Worm (Caenorhabditis elegans) whole organism, L4 larva: ENCODE results near the gene F52E10.4.
"Not testable (repeated sequence)": the region's sequence is repeated elsewhere in the genome, so short reads cannot be mapped to it uniquely, and the experiment has no call there.

ENCODE experiments used
- D1046.2 ChIP-seq: fragments of 200-800 bp; sonication (Bioruptor generic); IDR thresholded peaks from 2 replicates; pipeline ENCODE4 v1.3.6; 2022; ENCODE audit warnings: missing genetic modification characterization, missing compliant biosample characterization
- F10B5.3 ChIP-seq: sonication (generic microtip); optimal IDR thresholded peaks from 2 replicates; lab custom pipeline; 2016; ENCODE audit warnings: mild to moderate bottlenecking, missing genetic modification characterization, missing compliant biosample characterization
- F26F4.8 ChIP-seq: fragments of 200-800 bp; sonication (Bioruptor generic); conservative IDR thresholded peaks from 2 replicates; pipeline ENCODE4 v1.3.6; 2022; ENCODE audit warnings: missing genetic modification characterization, missing compliant biosample characterization
- Y48G9A.11 ChIP-seq: fragments of 200-800 bp; sonication (Bioruptor generic); IDR thresholded peaks from 2 replicates; pipeline ENCODE4 v1.3.6; 2022; ENCODE audit warnings: missing genetic modification reagents, missing genetic modification characterization, missing compliant biosample characterization
- aha-1 ChIP-seq: fragments of 150-350 bp; peaks from one replicate; lab custom pipeline; 2014; ENCODE audit warnings: missing biosample characterization, missing genetic modification characterization
- ama-1 ChIP-seq: fragments of 150-350 bp; optimal IDR thresholded peaks from 2 replicates; lab custom pipeline; 2014; ENCODE audit warnings: inconsistent platforms, mixed read lengths
- ceh-44 ChIP-seq: fragments of 200-800 bp; sonication (Bioruptor generic); IDR thresholded peaks from 2 replicates; pipeline ENCODE4 v1.3.6; 2022; ENCODE audit warnings: missing genetic modification reagents, missing genetic modification characterization, missing compliant biosample characterization
- ctbp-1 ChIP-seq: fragments of 200-800 bp; sonication (Bioruptor generic); IDR thresholded peaks from 2 replicates; pipeline ENCODE4 v1.3.6; 2022; ENCODE audit warnings: missing genetic modification reagents, missing genetic modification characterization, missing compliant biosample characterization
- daf-12 ChIP-seq: fragments of 150-350 bp; optimal IDR thresholded peaks from 2 replicates; lab custom pipeline; 2014; ENCODE audit warnings: missing biosample characterization, missing genetic modification reagents, missing genetic modification characterization
- daf-16 ChIP-seq, 3 experiments: sonication (generic microtip); optimal IDR thresholded peaks; 2 replicates each; lab custom pipeline; 2016 to 2017; ENCODE audit warnings: missing genetic modification characterization in 3 of 3, missing genetic modification reagents in 3 of 3, mild to moderate bottlenecking in 2 of 3, missing compliant biosample characterization in 2 of 3, missing biosample characterization in 1 of 3, moderate library complexity in 1 of 3
- daf-8 ChIP-seq: fragments of 200-800 bp; sonication (Bioruptor generic); IDR thresholded peaks from 2 replicates; pipeline ENCODE4 v1.3.6; 2022; ENCODE audit warnings: missing genetic modification characterization, missing compliant biosample characterization
- dmd-6 ChIP-seq: fragments of 200-800 bp; sonication (Bioruptor generic); IDR thresholded peaks from 2 replicates; pipeline ENCODE4 v1.3.6; 2022; ENCODE audit warnings: missing genetic modification reagents, missing genetic modification characterization, missing compliant biosample characterization
- dmd-8 ChIP-seq: fragments of 200-800 bp; sonication (Bioruptor generic); IDR thresholded peaks from 2 replicates; pipeline ENCODE4 v1.3.6; 2022; ENCODE audit warnings: missing genetic modification characterization, missing compliant biosample characterization
- dve-1 ChIP-seq: sonication (generic microtip); optimal IDR thresholded peaks from 2 replicates; lab custom pipeline; 2017; ENCODE audit warnings: antibody characterized with exemption, mild to moderate bottlenecking, missing genetic modification characterization, missing compliant biosample characterization; ENCODE audit not compliant: insufficient read depth
- egl-27 ChIP-seq: sonication (generic microtip); optimal IDR thresholded peaks from 3 replicates; lab custom pipeline; 2017; ENCODE audit warnings: missing biosample characterization, missing genetic modification reagents, missing genetic modification characterization
- egl-43 ChIP-seq: fragments of 200-800 bp; sonication (Bioruptor generic); IDR thresholded peaks from 2 replicates; pipeline ENCODE4 v1.3.6; 2022; ENCODE audit warnings: missing genetic modification reagents, missing genetic modification characterization, missing compliant biosample characterization
- fkh-10 ChIP-seq: fragments of 150-350 bp; optimal IDR thresholded peaks from 2 replicates; lab custom pipeline; 2014; ENCODE audit warnings: missing biosample characterization, missing genetic modification reagents, missing genetic modification characterization
- fos-1 ChIP-seq: fragments of 150-350 bp; optimal IDR thresholded peaks from 2 replicates; lab custom pipeline; 2014; ENCODE audit warnings: missing biosample characterization, missing genetic modification characterization
- gei-8 ChIP-seq: fragments of 200-800 bp; sonication (Bioruptor generic); optimal IDR thresholded peaks from 2 replicates; lab custom pipeline; 2018; ENCODE audit warnings: mild to moderate bottlenecking, missing genetic modification characterization, missing compliant biosample characterization
- hlh-30 ChIP-seq: sonication (generic microtip); optimal IDR thresholded peaks from 2 replicates; lab custom pipeline; 2017; ENCODE audit warnings: antibody characterized with exemption, mild to moderate bottlenecking, missing genetic modification characterization, missing compliant biosample characterization; ENCODE audit not compliant: insufficient read depth
- lin-15B ChIP-seq: fragments of 150-350 bp; sonication (generic microtip); optimal IDR thresholded peaks from 3 replicates; lab custom pipeline; 2014; ENCODE audit warnings: missing biosample characterization, missing genetic modification characterization
- lin-29 ChIP-seq: fragments of 200-800 bp; sonication (Bioruptor generic); IDR thresholded peaks from 2 replicates; pipeline ENCODE4 v1.3.6; 2022; ENCODE audit warnings: missing genetic modification reagents, missing genetic modification characterization, missing compliant biosample characterization
- lin-38 ChIP-seq: fragments of 200-800 bp; sonication (Bioruptor generic); IDR thresholded peaks from 2 replicates; pipeline ENCODE4 v1.3.6; 2022; ENCODE audit warnings: missing genetic modification reagents, missing genetic modification characterization, missing compliant biosample characterization
- madf-5 ChIP-seq, 2 experiments: fragments of 200-800 bp; sonication (Bioruptor generic); IDR thresholded peaks; 2 replicates each; pipeline ENCODE4 v1.3.6; 2022; ENCODE audit warnings: missing compliant biosample characterization in 2 of 2, missing genetic modification characterization in 2 of 2
- madf-9 ChIP-seq: fragments of 200-800 bp; sonication (Bioruptor generic); conservative IDR thresholded peaks from 2 replicates; pipeline ENCODE4 v1.3.6; 2022; ENCODE audit warnings: missing genetic modification reagents, missing genetic modification characterization, missing compliant biosample characterization
- mdt-29 ChIP-seq: fragments of 200-800 bp; sonication (Bioruptor generic); IDR thresholded peaks from 2 replicates; pipeline ENCODE4 v1.3.6; 2022; ENCODE audit warnings: missing genetic modification reagents, missing genetic modification characterization, missing compliant biosample characterization
- mes-2 ChIP-seq: sonication (generic microtip); optimal IDR thresholded peaks from 2 replicates; lab custom pipeline; 2016; ENCODE audit warnings: missing genotype, mild to moderate bottlenecking, missing genetic modification characterization, missing compliant biosample characterization; ENCODE audit not compliant: poor library complexity, severe bottlenecking
- nhr-102 ChIP-seq: sonication (generic microtip); optimal IDR thresholded peaks from 2 replicates; lab custom pipeline; 2016; ENCODE audit warnings: mild to moderate bottlenecking, missing genetic modification characterization, moderate library complexity, missing compliant biosample characterization
- nhr-111 ChIP-seq: fragments of 200-800 bp; sonication (Bioruptor generic); optimal IDR thresholded peaks from 2 replicates; lab custom pipeline; 2018; ENCODE audit warnings: mild to moderate bottlenecking, missing genetic modification characterization, missing compliant biosample characterization
- nhr-41 ChIP-seq: fragments of 200-800 bp; sonication (Bioruptor generic); IDR thresholded peaks from 2 replicates; pipeline ENCODE4 v1.3.6; 2022; ENCODE audit warnings: missing genetic modification reagents, missing genetic modification characterization, missing compliant biosample characterization
- nhr-42 ChIP-seq: fragments of 200-800 bp; sonication (Bioruptor generic); IDR thresholded peaks from 2 replicates; pipeline ENCODE4 v1.3.6; 2022; ENCODE audit warnings: missing genetic modification characterization, missing compliant biosample characterization
- pha-4 ChIP-seq, 2 experiments: fragments of 150-350 bp in 1 of 2; fragments of 200-800 bp in 1 of 2; sonication (Bioruptor generic) in 1 of 2; IDR thresholded peaks in 1 of 2; optimal IDR thresholded peaks in 1 of 2; 2 replicates each; pipeline versions ENCODE4 v1.3.6 to Lab custom; 2014 to 2022; ENCODE audit warnings: missing genetic modification characterization in 2 of 2, missing genetic modification reagents in 2 of 2, missing biosample characterization in 1 of 2, missing compliant biosample characterization in 1 of 2
- pqm-1 ChIP-seq: sonication (generic microtip); optimal IDR thresholded peaks from 2 replicates; lab custom pipeline; 2017; ENCODE audit warnings: missing biosample characterization, missing genetic modification characterization
- skn-1 ChIP-seq: fragments of 150-350 bp; optimal IDR thresholded peaks from 2 replicates; lab custom pipeline; 2014; ENCODE audit warnings: missing biosample characterization, missing genetic modification characterization
- snpc-1.2 ChIP-seq: fragments of 200-800 bp; sonication (Bioruptor generic); IDR thresholded peaks from 2 replicates; pipeline ENCODE4 v1.3.6; 2022; ENCODE audit warnings: missing genetic modification reagents, missing genetic modification characterization, missing compliant biosample characterization
- snpc-4 ChIP-seq: fragments of 150-350 bp; optimal IDR thresholded peaks from 2 replicates; lab custom pipeline; 2014; ENCODE audit warnings: missing biosample characterization, missing genetic modification characterization
- spr-1 ChIP-seq: sonication (generic microtip); optimal IDR thresholded peaks from 2 replicates; lab custom pipeline; 2016; ENCODE audit warnings: mild to moderate bottlenecking, missing genetic modification characterization, missing compliant biosample characterization
- tag-97 ChIP-seq: fragments of 200-800 bp; sonication (Bioruptor generic); IDR thresholded peaks from 2 replicates; pipeline ENCODE4 v1.3.6; 2022; ENCODE audit warnings: missing genetic modification characterization, missing compliant biosample characterization
- tra-1 ChIP-seq: fragments of 200-800 bp; sonication (Bioruptor generic); IDR thresholded peaks from 2 replicates; pipeline ENCODE4 v1.3.6; 2022; ENCODE audit warnings: missing genetic modification reagents, missing genetic modification characterization, missing compliant biosample characterization
- unc-62 ChIP-seq, 3 experiments: fragments of 150-350 bp in 1 of 3; sonication (generic microtip); optimal IDR thresholded peaks in 2 of 3; peaks in 1 of 3; 1 replicate in 1 of 3; 2 replicates in 2 of 3; lab custom pipeline; 2014 to 2017; ENCODE audit warnings: missing biosample characterization in 3 of 3, missing genetic modification characterization in 3 of 3, missing genetic modification reagents in 3 of 3, missing genotype in 1 of 3
- vab-7 ChIP-seq: fragments of 200-800 bp; sonication (Bioruptor generic); IDR thresholded peaks from 2 replicates; pipeline ENCODE4 v1.3.6; 2022; ENCODE audit warnings: missing genetic modification reagents, missing genetic modification characterization, missing compliant biosample characterization
- zfp-3 ChIP-seq: fragments of 200-800 bp; sonication (Bioruptor generic); conservative IDR thresholded peaks from 2 replicates; pipeline ENCODE4 v1.3.6; 2022; ENCODE audit warnings: missing genetic modification reagents, missing genetic modification characterization, missing compliant biosample characterization
- zip-11 ChIP-seq: fragments of 200-800 bp; sonication (Bioruptor generic); IDR thresholded peaks from 2 replicates; pipeline ENCODE4 v1.3.6; 2022; ENCODE audit warnings: missing genetic modification characterization, missing compliant biosample characterization
- zip-2 ChIP-seq: fragments of 150-350 bp; optimal IDR thresholded peaks from 2 replicates; lab custom pipeline; 2014; ENCODE audit warnings: missing biosample characterization, missing genetic modification characterization

F52E10.4 gene

DNA sequence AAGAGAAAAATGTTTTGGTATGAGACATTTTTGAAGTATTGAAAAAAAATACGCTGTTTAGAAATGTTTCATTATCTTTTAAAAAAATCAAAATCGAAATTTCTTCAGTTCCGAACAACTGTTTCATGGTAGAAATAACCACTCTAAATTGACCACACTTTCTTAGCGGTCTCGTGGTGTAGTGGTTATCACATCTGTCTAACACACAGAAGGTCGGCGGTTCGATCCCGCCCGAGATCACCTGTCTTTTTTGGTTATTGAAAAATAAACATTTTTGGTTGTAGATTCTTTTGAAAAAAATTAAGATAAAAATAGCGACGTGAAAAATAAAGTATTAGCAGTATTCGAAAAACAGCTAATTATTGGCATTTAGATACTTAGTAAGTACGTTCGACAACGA lies 7.6 kb upstream of the F52E10.4 start (continued):
- TF ChIP-seq ama-1 (lab: Kevin White, UChicago): no peak
- TF ChIP-seq madf-9 (GFP tag; lab: Robert Waterston, UW): peak; percentile 58; the same call in 1 of the 2 replicates
- TF ChIP-seq hlh-30 (tag; lab: Kevin White, UChicago): peak; percentile 60
- TF ChIP-seq skn-1 (tag; lab: Kevin White, UChicago): no peak
- TF ChIP-seq tag-97 (GFP tag; lab: Robert Waterston, UW): no peak
- no peak for TF ChIP-seq fos-1 (tag; lab: Kevin White, UChicago)
- TF ChIP-seq daf-8 (GFP tag; lab: Robert Waterston, UW): no peak
- TF ChIP-seq spr-1: no peak
- TF ChIP-seq fkh-10: no peak
- TF ChIP-seq egl-27 (tag; lab: Kevin White, UChicago): no peak
- no peak for TF ChIP-seq gei-8
- 0 out of 2 replicates have a peak, but pooled peaks have one; percentile 28 for TF ChIP-seq F26F4.8
- TF ChIP-seq nhr-41 (GFP tag; lab: Robert Waterston, UW): 0 out of 2 replicates have a peak, but pooled peaks have one; percentile 23
- no peak for TF ChIP-seq lin-15B (tag; lab: Kevin White, UChicago)
- no peak for TF ChIP-seq zip-11
- no peak for TF ChIP-seq lin-29
- no peak for TF ChIP-seq nhr-111 (GFP tag; lab: Kevin White, UChicago)
- no peak for TF ChIP-seq snpc-4 (tag; lab: Kevin White, UChicago)
- no peak for TF ChIP-seq nhr-42 (GFP tag; lab: Robert Waterston, UW)
- no peak for TF ChIP-seq tra-1 (GFP tag; lab: Robert Waterston, UW)
- TF ChIP-seq zfp-3: peak; percentile 45; the same call in 1 of the 2 replicates
- TF ChIP-seq F10B5.3 (tag; lab: Kevin White, UChicago): no peak
- TF ChIP-seq zip-2 (tag; lab: Kevin White, UChicago): peak; percentile 18
- no peak for TF ChIP-seq pqm-1
- peak; percentile 32 for TF ChIP-seq nhr-102 (tag; lab: Kevin White, UChicago)
- peak; percentile 74 for TF ChIP-seq lin-38

DNA sequence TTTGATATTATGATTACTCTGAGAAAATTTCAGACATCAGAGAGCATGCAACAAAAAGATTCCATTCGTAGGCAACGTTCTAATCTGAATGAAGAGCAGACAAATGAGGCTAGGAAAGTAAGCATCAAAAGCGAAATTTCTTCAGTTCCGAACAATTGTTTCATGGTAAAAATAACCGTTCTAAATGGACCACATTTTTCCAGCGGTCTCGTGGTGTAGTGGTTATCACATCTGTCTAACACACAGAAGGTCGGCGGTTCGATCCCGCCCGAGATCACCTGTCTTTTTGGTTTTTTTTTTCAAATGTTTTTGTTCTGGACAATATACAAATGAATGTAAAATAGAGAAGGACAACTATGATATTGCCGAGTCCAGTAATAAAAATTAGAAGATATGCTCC lies 7.0 kb upstream of the F52E10.4 start, which contains the start of gene twk-21:
TSS of gene twk-21 (plus strand) at position 34 of the 400 bp plus-strand sequence.
- TF ChIP-seq hlh-30 (tag; lab: Kevin White, UChicago) (peak; percentile 3), ctbp-1 (no peak), Y48G9A.11 (no peak), zfp-3 (no peak), dmd-6 (GFP tag; lab: Robert Waterston, UW) (0 out of 2 replicates have a peak, but pooled peaks have one; percentile 17), lin-38 (peak; percentile 27), madf-5 (GFP tag; IDR thresholded peaks at IDR 0.05; lab: Robert Waterston, UW) (peak in 1 of 2 experiments; percentile 70; a peak in 1 of 4 replicates), egl-43 (peak; percentile 24; the same call in 1 of the 2 replicates), aha-1 (peak; percentile 70), mdt-29 (GFP tag; lab: Robert Waterston, UW) (0 out of 2 replicates have a peak, but pooled peaks have one; percentile 13), daf-12 (tag; lab: Kevin White, UChicago) (no peak), zip-11 (no peak), madf-9 (GFP tag; lab: Robert Waterston, UW) (0 out of 2 replicates have a peak, but pooled peaks have one; percentile 9), pha-4 (GFP tag; IDR thresholded peaks at IDR 0.05; lab: Robert Waterston, UW) (peak; percentile 11; the same call in 1 of the 2 replicates), pha-4 (tag; optimal IDR thresholded peaks at IDR 0.05; lab: Kevin White, UChicago) (no peak)

DNA sequence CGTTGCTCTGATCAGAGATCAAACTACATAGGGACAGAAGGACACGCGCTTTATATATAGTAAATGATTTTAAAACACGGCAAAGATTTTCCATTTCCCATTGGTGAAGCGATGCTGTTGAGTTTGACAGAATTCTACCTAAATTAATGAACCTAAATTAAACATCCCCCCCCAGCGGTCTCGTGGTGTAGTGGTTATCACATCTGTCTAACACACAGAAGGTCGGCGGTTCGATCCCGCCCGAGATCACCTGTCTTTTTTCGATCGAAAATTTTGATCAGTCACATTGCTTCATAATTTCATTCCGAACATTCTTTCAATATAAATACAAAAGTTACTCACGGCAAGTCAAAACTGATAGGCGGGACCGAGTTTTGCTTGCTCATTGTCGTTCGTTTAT lies 6.4 kb upstream of the F52E10.4 start:
- TF ChIP-seq mes-2 (peak; percentile 46), vab-7 (GFP tag; lab: Robert Waterston, UW) (peak; percentile 41; the same call in 1 of the 2 replicates), hlh-30 (tag; lab: Kevin White, UChicago) (peak; percentile 77), lin-38 (peak; percentile 25; the same call in 1 of the 2 replicates), D1046.2 (GFP tag; lab: Robert Waterston, UW) (0 out of 2 replicates have a peak, but pooled peaks have one; percentile 26), dmd-6 (GFP tag; lab: Robert Waterston, UW) (peak; percentile 33; the same call in 1 of the 2 replicates), daf-16 (tag; optimal IDR thresholded peaks at IDR 0.05; lab: Kevin White, UChicago) (peak; percentile 30), snpc-1.2 (GFP tag; lab: Robert Waterston, UW) (peak; percentile 48; the same call in 1 of the 2 replicates), ceh-44 (GFP tag; lab: Robert Waterston, UW) (peak; percentile 58; the same call in 1 of the 2 replicates), dmd-8 (GFP tag; lab: Robert Waterston, UW) (0 out of 2 replicates have a peak, but pooled peaks have one; percentile 50), unc-62 (GFP tag; optimal IDR thresholded peaks at IDR 0.05 in 1 of 2; lab: Kevin White, UChicago) (peak in 1 of 2 experiments; percentile 15), Y48G9A.11 (peak; percentile 12; the same call in 1 of the 2 replicates), zfp-3 (0 out of 2 replicates have a peak, but pooled peaks have one; percentile 39), dve-1 (tag; lab: Kevin White, UChicago) (peak; percentile 27)
- not testable (repeated sequence) for TF ChIP-seq daf-16 (GFP tag; optimal IDR thresholded peaks at IDR 0.05; lab: Kevin White, UChicago); unc-62 (tag; optimal IDR thresholded peaks at IDR 0.05; lab: Kevin White, UChicago)
- TF ChIP-seq, all 104 proteins: peak for 14; not testable (repeated sequence) for 90
